Worm (Caenorhabditis elegans): ENCODE measurements around the gene npl-10.

The npl-10 gene

ce11 chrIII:3918569-3918968, 17.1 kb downstream of the npl-10 start, which contains the start of gene ZK1058.3:
Gene ZK1058.3, plus strand, starts transcription at chrIII:3918869.
- TF ChIP-seq flt-1 (GFP tag; IDR thresholded peaks at IDR 0.05) = no peak
- TF ChIP-seq ref-1 (GFP tag; conservative IDR thresholded peaks at IDR 0.05) = no peak
- TF ChIP-seq ztf-29 (GFP tag; IDR thresholded peaks at IDR 0.05) = no peak
- no peak for TF ChIP-seq klf-2 (GFP tag; conservative IDR thresholded peaks at IDR 0.05)
- TF ChIP-seq med-1 (GFP tag; optimal IDR thresholded peaks at IDR 0.05; ENCODE audit: insufficient read depth) = no peak
- TF ChIP-seq tab-1 (GFP tag; IDR thresholded peaks at IDR 0.05) = no peak
- TF ChIP-seq cog-1 (tag; optimal IDR thresholded peaks at IDR 0.05) = no peak
- TF ChIP-seq ztf-23 (GFP tag; IDR thresholded peaks at IDR 0.05) = no peak
- no peak for TF ChIP-seq T22C8.4 (GFP tag; IDR thresholded peaks at IDR 0.05)

DNA sequence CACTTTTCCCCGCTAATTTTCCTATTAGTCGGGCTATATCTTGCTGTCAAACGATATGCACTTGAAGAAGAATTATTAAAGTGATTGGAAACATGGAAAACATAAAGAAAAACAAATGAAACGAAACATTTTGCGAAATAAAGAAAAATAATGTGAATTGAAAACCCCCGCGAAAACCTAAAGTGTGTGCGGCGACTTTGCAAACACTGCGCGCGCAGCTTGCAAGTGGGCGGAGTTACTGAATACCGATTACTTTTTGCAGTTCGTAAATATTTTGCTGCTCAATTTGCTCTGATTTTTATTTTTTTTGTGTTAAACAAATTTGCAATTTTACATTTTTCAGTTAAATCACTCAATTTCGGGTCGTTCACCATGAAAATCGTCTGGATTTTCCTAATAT, 19.1 kb downstream of the npl-10 start, which contains the start of gene ccdc-47:
TSS of gene ccdc-47 (plus strand) at position 344 of the 400 bp plus-strand sequence.
- TF ChIP-seq tab-1 (GFP tag; IDR thresholded peaks at IDR 0.05) = peak; percentile 88
- peak; percentile 77 for TF ChIP-seq klf-2 (GFP tag; conservative IDR thresholded peaks at IDR 0.05)
- TF ChIP-seq ref-1 (GFP tag; conservative IDR thresholded peaks at IDR 0.05) = 0 out of 2 replicates have a peak, but pooled peaks have one; percentile 22
- peak; percentile 72 for TF ChIP-seq cog-1 (tag; optimal IDR thresholded peaks at IDR 0.05)
- peak; percentile 66 for TF ChIP-seq T22C8.4 (GFP tag; IDR thresholded peaks at IDR 0.05)
- TF ChIP-seq ztf-23 (GFP tag; IDR thresholded peaks at IDR 0.05) = peak; percentile 89
- TF ChIP-seq med-1 (GFP tag; optimal IDR thresholded peaks at IDR 0.05; ENCODE audit: insufficient read depth) = peak; percentile 95
- no peak for TF ChIP-seq ztf-29 (GFP tag; IDR thresholded peaks at IDR 0.05)
- TF ChIP-seq flt-1 (GFP tag; IDR thresholded peaks at IDR 0.05) = peak; percentile 93

DNA sequence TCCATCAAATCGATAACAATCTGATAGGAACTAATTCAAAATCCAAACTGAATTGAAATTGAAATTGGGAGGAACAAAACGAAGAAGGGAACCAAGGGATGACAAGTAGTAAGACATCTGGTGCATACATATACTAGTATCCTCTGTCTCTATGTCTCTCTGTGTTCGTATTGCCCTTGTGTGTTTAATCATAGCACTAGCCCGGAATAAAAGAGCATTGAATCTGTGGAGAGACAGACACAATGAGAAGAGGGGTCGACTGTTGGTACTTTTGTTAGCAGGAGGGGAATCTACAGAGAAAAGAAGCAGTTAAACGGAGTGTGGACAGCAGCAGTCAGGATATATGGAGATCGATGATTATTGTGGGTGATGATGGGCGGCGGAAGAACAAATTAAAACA, 20.0 kb downstream of the npl-10 start:
- TF ChIP-seq ztf-29 (GFP tag; IDR thresholded peaks at IDR 0.05) = peak; percentile 40; the same call in 1 of the 2 replicates
- TF ChIP-seq med-1 (GFP tag; optimal IDR thresholded peaks at IDR 0.05; ENCODE audit: insufficient read depth) = no peak
- TF ChIP-seq ztf-23 (GFP tag; IDR thresholded peaks at IDR 0.05) = 0 out of 2 replicates have a peak, but pooled peaks have one; percentile 28

DNA sequence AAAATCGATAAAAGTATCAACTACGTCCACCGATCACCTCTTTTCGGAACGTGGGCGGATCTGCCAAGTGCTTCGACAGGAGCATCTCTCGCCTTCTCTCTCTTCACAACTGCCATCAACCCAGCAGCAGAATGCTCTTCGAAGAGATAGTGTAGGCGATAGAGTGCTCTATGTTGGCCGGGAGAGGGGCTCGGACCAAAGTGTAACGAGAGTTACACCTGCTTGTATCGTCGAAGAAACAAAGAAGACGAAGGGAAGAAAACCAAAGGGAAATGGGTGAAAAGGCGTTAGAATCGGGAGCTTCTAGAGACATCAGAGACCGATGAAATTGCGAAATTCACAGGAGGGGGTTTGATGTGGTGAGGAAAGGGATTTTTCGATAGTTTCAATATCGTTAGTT, 20.9 kb downstream of the npl-10 start:
- no peak for TF ChIP-seq ztf-23 (GFP tag; IDR thresholded peaks at IDR 0.05)
- no peak for TF ChIP-seq ref-1 (GFP tag; conservative IDR thresholded peaks at IDR 0.05)
- no peak for TF ChIP-seq T22C8.4 (GFP tag; IDR thresholded peaks at IDR 0.05)
- TF ChIP-seq flt-1 (GFP tag; IDR thresholded peaks at IDR 0.05) = no peak
- TF ChIP-seq klf-2 (GFP tag; conservative IDR thresholded peaks at IDR 0.05) = no peak
- no peak for TF ChIP-seq tab-1 (GFP tag; IDR thresholded peaks at IDR 0.05)
- TF ChIP-seq cog-1 (tag; optimal IDR thresholded peaks at IDR 0.05) = no peak
- no peak for TF ChIP-seq med-1 (GFP tag; optimal IDR thresholded peaks at IDR 0.05; ENCODE audit: insufficient read depth)
- TF ChIP-seq ztf-29 (GFP tag; IDR thresholded peaks at IDR 0.05) = no peak

ce11 chrIII:3914049-3914448, 21.7 kb downstream of the npl-10 start, which contains the start of gene pat-3:
Gene pat-3, minus strand, starts transcription at chrIII:3914149.
- TF ChIP-seq cog-1 (tag; optimal IDR thresholded peaks at IDR 0.05) = no peak
- TF ChIP-seq tab-1 (GFP tag; IDR thresholded peaks at IDR 0.05) = no peak
- no peak for TF ChIP-seq med-1 (GFP tag; optimal IDR thresholded peaks at IDR 0.05; ENCODE audit: insufficient read depth)
- TF ChIP-seq T22C8.4 (GFP tag; IDR thresholded peaks at IDR 0.05) = no peak
- no peak for TF ChIP-seq klf-2 (GFP tag; conservative IDR thresholded peaks at IDR 0.05)
- no peak for TF ChIP-seq ztf-29 (GFP tag; IDR thresholded peaks at IDR 0.05)
- no peak for TF ChIP-seq ztf-23 (GFP tag; IDR thresholded peaks at IDR 0.05)
- no peak for TF ChIP-seq ref-1 (GFP tag; conservative IDR thresholded peaks at IDR 0.05)
- TF ChIP-seq flt-1 (GFP tag; IDR thresholded peaks at IDR 0.05) = no peak

DNA sequence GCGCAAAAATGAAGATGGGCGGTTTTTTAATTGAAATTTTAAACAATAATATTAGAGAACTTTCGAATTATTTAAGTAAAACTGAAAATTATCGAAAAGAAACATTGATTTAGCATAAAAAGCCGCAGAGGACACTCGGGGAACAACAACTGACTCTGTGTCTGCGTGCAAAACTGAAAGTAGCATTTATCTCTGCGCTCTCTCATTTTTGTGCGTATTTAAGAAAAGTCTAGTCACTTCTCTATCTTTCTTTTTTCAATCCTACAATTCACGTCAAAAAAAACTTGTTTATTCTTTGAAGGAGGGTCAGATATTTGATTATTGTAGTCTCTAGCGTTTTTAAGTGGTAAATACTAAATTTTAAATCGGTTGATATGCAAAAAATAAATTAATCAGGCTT, 27.5 kb downstream of the npl-10 start:
- TF ChIP-seq flt-1 (GFP tag; IDR thresholded peaks at IDR 0.05) (no peak), med-1 (GFP tag; optimal IDR thresholded peaks at IDR 0.05; ENCODE audit: insufficient read depth) (no peak), ztf-23 (GFP tag; IDR thresholded peaks at IDR 0.05) (no peak), tab-1 (GFP tag; IDR thresholded peaks at IDR 0.05) (no peak), klf-2 (GFP tag; conservative IDR thresholded peaks at IDR 0.05) (no peak), T22C8.4 (GFP tag; IDR thresholded peaks at IDR 0.05) (no peak), ref-1 (GFP tag; conservative IDR thresholded peaks at IDR 0.05) (no peak), ztf-29 (GFP tag; IDR thresholded peaks at IDR 0.05) (no peak), cog-1 (tag; optimal IDR thresholded peaks at IDR 0.05) (no peak)

DNA sequence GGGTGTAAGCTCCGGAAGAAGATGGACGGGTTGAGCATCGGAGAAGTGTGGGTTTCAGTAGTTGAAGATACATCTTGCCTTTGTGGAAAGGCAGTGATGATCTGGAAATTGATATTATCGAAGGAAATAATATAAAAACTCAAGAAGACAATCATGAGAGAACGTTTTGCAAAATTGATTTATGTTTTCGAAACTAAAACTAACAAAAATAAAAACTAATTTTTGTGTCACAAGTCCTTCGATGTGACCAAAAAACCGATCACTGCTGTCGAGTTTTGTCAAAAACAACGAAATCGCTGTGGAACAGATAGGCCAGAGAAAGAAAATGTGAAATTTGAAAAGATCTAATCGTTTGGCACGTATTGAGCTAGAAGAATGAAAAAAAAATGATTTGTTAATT, 28.1 kb downstream of the npl-10 start, which contains the start of gene mmcm-1:
TSS of gene mmcm-1 (minus strand) at position 101 of the 400 bp plus-strand sequence.
- TF ChIP-seq tab-1 (GFP tag; IDR thresholded peaks at IDR 0.05) = no peak
- TF ChIP-seq med-1 (GFP tag; optimal IDR thresholded peaks at IDR 0.05; ENCODE audit: insufficient read depth) = no peak
- TF ChIP-seq cog-1 (tag; optimal IDR thresholded peaks at IDR 0.05) = no peak

DNA sequence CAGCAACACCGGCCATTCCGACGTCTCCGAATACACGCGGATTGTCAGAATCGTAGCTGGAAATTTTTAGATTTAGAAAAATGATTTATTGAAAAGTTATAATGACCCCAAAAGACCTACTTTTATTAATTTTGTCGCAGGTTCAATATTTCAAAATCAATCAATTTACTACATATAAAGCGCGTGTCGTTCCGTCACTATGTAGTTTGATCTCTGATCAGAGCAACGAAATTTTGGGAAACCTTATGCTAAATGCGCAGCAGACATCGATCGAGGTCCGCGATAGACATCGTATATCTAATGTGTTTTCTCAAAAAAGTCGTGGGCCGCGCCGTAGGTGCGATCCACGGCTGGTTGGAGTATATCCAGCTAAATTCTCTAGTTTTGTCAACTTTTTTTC, 29.2 kb downstream of the npl-10 start:
- TF ChIP-seq ztf-23 (GFP tag; IDR thresholded peaks at IDR 0.05) = no peak
- TF ChIP-seq flt-1 (GFP tag; IDR thresholded peaks at IDR 0.05) = no peak
- TF ChIP-seq cog-1 (tag; optimal IDR thresholded peaks at IDR 0.05) = no peak
- no peak for TF ChIP-seq klf-2 (GFP tag; conservative IDR thresholded peaks at IDR 0.05)
- no peak for TF ChIP-seq med-1 (GFP tag; optimal IDR thresholded peaks at IDR 0.05; ENCODE audit: insufficient read depth)

DNA sequence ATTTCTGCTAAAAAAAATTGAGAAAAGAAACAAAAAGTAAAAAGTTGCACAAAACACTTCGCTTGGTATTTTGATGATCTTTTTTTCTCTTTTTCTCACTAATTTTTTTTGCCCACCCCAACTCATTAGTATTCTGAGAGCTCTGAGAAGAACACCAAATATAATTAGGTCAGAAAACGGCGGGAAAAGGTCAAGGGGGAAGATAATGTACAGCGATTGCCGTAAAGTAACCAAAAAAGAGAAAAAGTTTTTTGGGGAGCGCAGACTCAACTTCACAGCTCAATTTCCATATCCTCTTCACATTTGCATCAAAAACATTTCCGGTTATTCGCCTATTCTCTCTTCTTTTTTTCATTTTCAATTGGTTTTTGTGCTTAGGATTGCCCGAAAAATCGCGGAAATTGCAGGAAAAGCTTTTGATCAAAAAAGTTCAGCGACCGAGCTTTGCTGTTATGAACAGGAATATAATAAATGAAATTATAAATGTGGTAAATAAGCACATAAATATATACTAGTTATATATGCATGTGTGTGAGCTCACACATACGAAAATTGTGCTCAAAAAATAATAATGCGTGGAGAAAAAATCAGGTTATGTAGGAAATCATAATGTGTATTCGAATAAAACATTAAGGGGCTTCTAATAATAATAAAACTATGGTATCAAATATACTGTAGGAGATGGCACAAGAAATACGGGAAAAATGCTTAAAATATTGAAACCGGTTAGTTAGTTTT, 33.0 kb downstream of the npl-10 start:
- TF ChIP-seq ztf-23 (GFP tag; IDR thresholded peaks at IDR 0.05) (no peak), T22C8.4 (GFP tag; IDR thresholded peaks at IDR 0.05) (no peak), ref-1 (GFP tag; conservative IDR thresholded peaks at IDR 0.05) (no peak), tab-1 (GFP tag; IDR thresholded peaks at IDR 0.05) (no peak), flt-1 (GFP tag; IDR thresholded peaks at IDR 0.05) (no peak), cog-1 (tag; optimal IDR thresholded peaks at IDR 0.05) (no peak), ztf-29 (GFP tag; IDR thresholded peaks at IDR 0.05) (no peak), med-1 (GFP tag; optimal IDR thresholded peaks at IDR 0.05; ENCODE audit: insufficient read depth) (no peak), klf-2 (GFP tag; conservative IDR thresholded peaks at IDR 0.05) (no peak)

- TF ChIP-seq cog-1 (tag; optimal IDR thresholded peaks at IDR 0.05) = no peak
- TF ChIP-seq flt-1 (GFP tag; IDR thresholded peaks at IDR 0.05) = no peak
- no peak for TF ChIP-seq tab-1 (GFP tag; IDR thresholded peaks at IDR 0.05)
- TF ChIP-seq T22C8.4 (GFP tag; IDR thresholded peaks at IDR 0.05) = no peak
- TF ChIP-seq ref-1 (GFP tag; conservative IDR thresholded peaks at IDR 0.05) = no peak
- TF ChIP-seq ztf-29 (GFP tag; IDR thresholded peaks at IDR 0.05) = no peak
- TF ChIP-seq klf-2 (GFP tag; conservative IDR thresholded peaks at IDR 0.05) = no peak
- no peak for TF ChIP-seq med-1 (GFP tag; optimal IDR thresholded peaks at IDR 0.05; ENCODE audit: insufficient read depth)
- no peak for TF ChIP-seq ztf-23 (GFP tag; IDR thresholded peaks at IDR 0.05)
Observed at ce11 chrIII:3901542-3901941, 34.2 kb downstream of the npl-10 start, which contains the start of gene tir-1. Gene tir-1, minus strand, starts transcription at chrIII:3901642.
